Fruit fly (Drosophila melanogaster) whole organism, embryonic: ENCODE data around the gene stnB.
A peak's percentile ranks its signal among the peaks of the same experiment; 100 is the strongest.

Experiments used
- Ada2b ChIP-seq: fragments of 200-800 bp; sonication (Bioruptor generic); IDR thresholded peaks from 2 replicates; pipeline ENCODE4 v1.3.6; 2022; ENCODE audit warnings: missing biosample characterization, missing genetic modification characterization
- Adf1 ChIP-seq: fragments of 200-800 bp; sonication (Bioruptor generic); IDR thresholded peaks from 2 replicates; pipeline ENCODE4 v1.3.6; 2022; ENCODE audit warnings: missing biosample characterization, missing genetic modification characterization
- Atf3 ChIP-seq: fragments of 200-800 bp; sonication (Bioruptor generic); optimal IDR thresholded peaks from 3 replicates; lab custom pipeline; 2016; ENCODE audit warnings: missing biosample characterization, missing genetic modification characterization
- B-H1 ChIP-seq: fragments of 200-800 bp; sonication (Bioruptor generic); IDR thresholded peaks from 3 replicates; pipeline ENCODE4 v1.3.6; 2022; ENCODE audit warnings: missing biosample characterization, missing genetic modification characterization
- Bdp1 ChIP-seq: fragments of 200-800 bp; sonication (Bioruptor generic); optimal IDR thresholded peaks from 3 replicates; lab custom pipeline; 2016; ENCODE audit warnings: missing biosample characterization, missing genetic modification characterization
- Bgb ChIP-seq: fragments of 200-800 bp; sonication (Bioruptor generic); IDR thresholded peaks from 2 replicates; pipeline ENCODE4 v1.3.6; 2022; ENCODE audit warnings: missing biosample characterization, missing genetic modification characterization; ENCODE audit not compliant: partially characterized antibody
- C15 ChIP-seq: fragments of 200-800 bp; sonication (Bioruptor generic); IDR thresholded peaks from 3 replicates; pipeline ENCODE4 v1.3.6; 2022; ENCODE audit warnings: missing biosample characterization, missing genetic modification characterization
- CG10431 ChIP-seq: fragments of 200-800 bp; sonication (Bioruptor generic); optimal IDR thresholded peaks from 3 replicates; lab custom pipeline; 2018; ENCODE audit warnings: missing biosample characterization, mild to moderate bottlenecking, missing genetic modification characterization
- CG1233 ChIP-seq: fragments of 200-800 bp; sonication (Bioruptor generic); optimal IDR thresholded peaks from 4 replicates; lab custom pipeline; 2018; ENCODE audit warnings: missing biosample characterization, mild to moderate bottlenecking, missing genetic modification characterization
- CG14667 ChIP-seq: fragments of 200-800 bp; sonication (Bioruptor generic); IDR thresholded peaks from 2 replicates; pipeline ENCODE4 v1.3.6; 2022; ENCODE audit warnings: missing biosample characterization, missing genetic modification characterization
- CG17612 ChIP-seq: fragments of 200-800 bp; sonication (Bioruptor generic); IDR thresholded peaks from 2 replicates; pipeline ENCODE4 v1.3.6; 2022; ENCODE audit warnings: missing biosample characterization, missing genetic modification characterization
- CG2875 ChIP-seq: fragments of 200-800 bp; sonication (Bioruptor generic); optimal IDR thresholded peaks from 2 replicates; lab custom pipeline; 2017; ENCODE audit warnings: missing biosample characterization, mild to moderate bottlenecking, missing genetic modification characterization, missing genetic modification reagents
- CG2889 ChIP-seq: fragments of 200-800 bp; sonication (Bioruptor generic); IDR thresholded peaks from 3 replicates; pipeline ENCODE4 v1.3.6; 2022; ENCODE audit warnings: missing biosample characterization, missing genetic modification characterization
- CG31224 ChIP-seq: fragments of 200-800 bp; sonication (Bioruptor generic); IDR thresholded peaks from 2 replicates; pipeline ENCODE4 v1.3.6; 2022; ENCODE audit warnings: missing biosample characterization, missing genetic modification characterization
- CG34376 ChIP-seq: fragments of 200-800 bp; sonication (Bioruptor generic); optimal IDR thresholded peaks from 2 replicates; lab custom pipeline; 2018; ENCODE audit warnings: missing biosample characterization, mild to moderate bottlenecking, missing genetic modification characterization
- CG3847 ChIP-seq: fragments of 200-800 bp; sonication (Bioruptor generic); IDR thresholded peaks from 2 replicates; pipeline ENCODE4 v1.3.6; 2022; ENCODE audit warnings: missing biosample characterization, missing genetic modification characterization
- CG4360 ChIP-seq: fragments of 200-800 bp; sonication (Bioruptor generic); IDR thresholded peaks from 2 replicates; pipeline ENCODE4 v1.3.6; 2022; ENCODE audit warnings: missing biosample characterization, missing genetic modification characterization
- CG5245 ChIP-seq: fragments of 200-800 bp; sonication (Bioruptor generic); optimal IDR thresholded peaks from 3 replicates; lab custom pipeline; 2016; ENCODE audit warnings: missing biosample characterization, missing genetic modification characterization
- CG6175 ChIP-seq: fragments of 200-800 bp; sonication (Bioruptor generic); IDR thresholded peaks from 3 replicates; pipeline ENCODE4 v1.3.6; 2022; ENCODE audit warnings: missing biosample characterization, missing genetic modification characterization
- CG7987 ChIP-seq: fragments of 200-800 bp; sonication (Bioruptor generic); optimal IDR thresholded peaks from 2 replicates; lab custom pipeline; 2018; ENCODE audit warnings: missing biosample characterization, mild to moderate bottlenecking, missing genetic modification characterization, moderate library complexity
- CG8089 ChIP-seq: fragments of 200-800 bp; sonication (Bioruptor generic); optimal IDR thresholded peaks from 3 replicates; lab custom pipeline; 2016; ENCODE audit warnings: missing biosample characterization, missing genetic modification characterization
- CG9727 ChIP-seq: fragments of 200-800 bp; sonication (Bioruptor generic); optimal IDR thresholded peaks from 3 replicates; lab custom pipeline; 2017; ENCODE audit warnings: missing biosample characterization, mild to moderate bottlenecking, missing genetic modification characterization
- CTCF ChIP-seq: fragments of 200-800 bp; sonication (Bioruptor generic); optimal IDR thresholded peaks from 2 replicates; lab custom pipeline; 2017; ENCODE audit warnings: missing biosample characterization, mild to moderate bottlenecking, missing genetic modification characterization, moderate library complexity
- Deaf1 ChIP-seq: fragments of 200-800 bp; optimal IDR thresholded peaks from 3 replicates; lab custom pipeline; 2019; ENCODE audit warnings: missing biosample characterization, mild to moderate bottlenecking, missing genetic modification characterization, moderate library complexity
- E2f2 ChIP-seq: fragments of 200-800 bp; sonication (Bioruptor generic); IDR thresholded peaks from 2 replicates; pipeline ENCODE4 v1.3.6; 2022; ENCODE audit warnings: missing biosample characterization, missing genetic modification characterization
- Eip74EF ChIP-seq, 2 experiments: fragments of 200-800 bp in 1 of 2; fragments of >200 bp in 1 of 2; sonication (Bioruptor generic) in 1 of 2; optimal IDR thresholded peaks; 2 replicates each; lab custom pipeline; 2017 to 2019; ENCODE audit warnings: missing biosample characterization in 2 of 2, missing genetic modification characterization in 2 of 2, mild to moderate bottlenecking in 1 of 2, moderate library complexity in 1 of 2
- Elba2 ChIP-seq: fragments of 200-800 bp; sonication (Bioruptor generic); optimal IDR thresholded peaks from 3 replicates; lab custom pipeline; 2016; ENCODE audit warnings: missing biosample characterization, missing genetic modification characterization
- Fer1 ChIP-seq: fragments of 200-800 bp; sonication (Bioruptor generic); optimal IDR thresholded peaks from 2 replicates; lab custom pipeline; 2017; ENCODE audit warnings: missing biosample characterization, mild to moderate bottlenecking, missing genetic modification characterization
- GATAe ChIP-seq: fragments of 200-800 bp; sonication (Bioruptor generic); conservative IDR thresholded peaks from 2 replicates; pipeline ENCODE4 v1.3.6; 2022; ENCODE audit warnings: missing biosample characterization, missing genetic modification characterization
- Hr78 ChIP-seq, 2 experiments: fragments of 200-800 bp in 1 of 2; fragments of >200 bp in 1 of 2; sonication (Bioruptor generic) in 1 of 2; optimal IDR thresholded peaks; 2 replicates each; lab custom pipeline; 2017 to 2019; ENCODE audit warnings: missing biosample characterization in 2 of 2, missing genetic modification characterization in 2 of 2, mild to moderate bottlenecking in 1 of 2, moderate library complexity in 1 of 2
- Max ChIP-seq: fragments of 200-800 bp; sonication (Bioruptor generic); optimal IDR thresholded peaks from 2 replicates; lab custom pipeline; 2016; ENCODE audit warnings: missing biosample characterization, mild to moderate bottlenecking, missing genetic modification characterization
- Myb ChIP-seq: fragments of 200-800 bp; sonication (Bioruptor generic); optimal IDR thresholded peaks from 2 replicates; lab custom pipeline; 2016; ENCODE audit warnings: missing biosample characterization, missing genetic modification characterization
- Nf-YA ChIP-seq: fragments of 200-800 bp; sonication (Bioruptor generic); IDR thresholded peaks from 2 replicates; pipeline ENCODE4 v1.3.6; 2022; ENCODE audit warnings: missing biosample characterization, missing genetic modification characterization
- NfI ChIP-seq: fragments of 200-800 bp; sonication (Bioruptor generic); optimal IDR thresholded peaks from 3 replicates; lab custom pipeline; 2018; ENCODE audit warnings: missing biosample characterization, mild to moderate bottlenecking, missing genetic modification characterization, moderate library complexity
- Spps ChIP-seq: fragments of 200-800 bp; sonication (Bioruptor generic); optimal IDR thresholded peaks from 2 replicates; lab custom pipeline; 2018; ENCODE audit warnings: missing biosample characterization, mild to moderate bottlenecking, missing genetic modification characterization
- Trl ChIP-seq, 3 experiments: fragments of >200 bp in 2 of 3; fragments of 200-800 bp in 1 of 3; sonication (Bioruptor generic) in 1 of 3; optimal IDR thresholded peaks; 2 replicates in 1 of 3; 3 replicates in 2 of 3; lab custom pipeline; 2016 to 2017; ENCODE audit warnings: missing biosample characterization in 1 of 3, missing genetic modification characterization in 1 of 3
- Usf ChIP-seq: fragments of 200-800 bp; sonication (Bioruptor generic); optimal IDR thresholded peaks from 2 replicates; lab custom pipeline; 2017; ENCODE audit warnings: missing genotype, missing biosample characterization, missing genetic modification characterization
- abd-A ChIP-seq: fragments of 200-800 bp; sonication (Bioruptor generic); optimal IDR thresholded peaks from 3 replicates; lab custom pipeline; 2019; ENCODE audit warnings: missing biosample characterization, mild to moderate bottlenecking, missing genetic modification characterization, moderate library complexity
- az2 ChIP-seq: fragments of 200-800 bp; sonication (Bioruptor generic); optimal IDR thresholded peaks from 3 replicates; lab custom pipeline; 2016; ENCODE audit warnings: missing biosample characterization, missing genetic modification characterization
- cad ChIP-seq: fragments of >200 bp; optimal IDR thresholded peaks from 2 replicates; lab custom pipeline; 2017; ENCODE audit warnings: missing biosample characterization, missing genetic modification characterization
- exex ChIP-seq: fragments of 200-800 bp; sonication (Bioruptor generic); optimal IDR thresholded peaks from 4 replicates; lab custom pipeline; 2018; ENCODE audit warnings: missing biosample characterization, mild to moderate bottlenecking, missing genetic modification characterization, moderate library complexity
- fd3F ChIP-seq: fragments of 200-800 bp; sonication (Bioruptor generic); optimal IDR thresholded peaks from 2 replicates; lab custom pipeline; 2018; ENCODE audit warnings: missing biosample characterization, mild to moderate bottlenecking, missing genetic modification characterization, moderate library complexity
- gcm2 ChIP-seq: fragments of 200-800 bp; sonication (Bioruptor generic); optimal IDR thresholded peaks from 2 replicates; lab custom pipeline; 2016; ENCODE audit warnings: missing biosample characterization, missing genetic modification characterization
- jumu ChIP-seq: fragments of 200-800 bp; sonication (Bioruptor generic); optimal IDR thresholded peaks from 3 replicates; lab custom pipeline; 2016; ENCODE audit warnings: missing biosample characterization, missing genetic modification characterization
- ken ChIP-seq: fragments of 200-800 bp; sonication (Bioruptor generic); IDR thresholded peaks from 3 replicates; pipeline ENCODE4 v1.3.6; 2022; ENCODE audit warnings: missing biosample characterization, missing genetic modification characterization
- nmo ChIP-seq: fragments of 200-800 bp; sonication (Bioruptor generic); optimal IDR thresholded peaks from 2 replicates; lab custom pipeline; 2018; ENCODE audit warnings: missing biosample characterization, mild to moderate bottlenecking, missing genetic modification characterization, moderate library complexity
- sens ChIP-seq: fragments of 200-800 bp; sonication (Bioruptor generic); peaks from one replicate; lab custom pipeline; 2016; ENCODE audit warnings: missing biosample characterization, missing genetic modification characterization
- slou ChIP-seq: fragments of 200-800 bp; sonication (Bioruptor generic); optimal IDR thresholded peaks from 3 replicates; lab custom pipeline; 2016; ENCODE audit warnings: missing biosample characterization, missing genetic modification characterization
- ssp ChIP-seq: fragments of 200-800 bp; sonication (Bioruptor generic); IDR thresholded peaks from 2 replicates; pipeline ENCODE4 v1.3.6; 2022; ENCODE audit warnings: missing biosample characterization, missing genetic modification characterization
- sug ChIP-seq: fragments of 200-800 bp; optimal IDR thresholded peaks from 2 replicates; lab custom pipeline; 2019; ENCODE audit warnings: missing biosample characterization, mild to moderate bottlenecking, missing genetic modification characterization, moderate library complexity
- unpg ChIP-seq: fragments of 200-800 bp; sonication (Bioruptor generic); optimal IDR thresholded peaks from 3 replicates; lab custom pipeline; 2018; ENCODE audit warnings: missing biosample characterization, mild to moderate bottlenecking, missing genetic modification characterization, moderate library complexity
- usp ChIP-seq: fragments of >200 bp; optimal IDR thresholded peaks from 2 replicates; lab custom pipeline; 2017; ENCODE audit warnings: missing biosample characterization, missing genetic modification characterization
- vnd ChIP-seq: fragments of 200-800 bp; sonication (Bioruptor generic); IDR thresholded peaks from 3 replicates; pipeline ENCODE4 v1.3.6; 2022; ENCODE audit warnings: missing biosample characterization, missing genetic modification characterization; ENCODE audit not compliant: partially characterized antibody

Gene stnB

dm6 chrX:23013208-23013607 is 8.8 kb upstream of the stnB start, which contains the start of the genes Rab21 and Coa7 (continued):
- TF ChIP-seq Adf1 (GFP tag; lab: Robert Waterston, UW), result peak; percentile 28; the same call in 1 of the 2 replicates
- no peak for TF ChIP-seq CG17612 (GFP tag; lab: Robert Waterston, UW)
- no peak for TF ChIP-seq CG6175 (GFP tag; lab: Robert Waterston, UW)
- no peak for TF ChIP-seq CG10431 (GFP tag; lab: Kevin White, UChicago)
- no peak for TF ChIP-seq slou
- TF ChIP-seq nmo (GFP tag; lab: Kevin White, UChicago), result peak; percentile 63
- no peak for TF ChIP-seq CG2889 (GFP tag; lab: Robert Waterston, UW)
- no peak for TF ChIP-seq C15 (GFP tag; lab: Robert Waterston, UW)
- no peak for TF ChIP-seq CG9727
- peak; percentile 84 for TF ChIP-seq sens (GFP tag; lab: Kevin White, UChicago)
- no peak for TF ChIP-seq Spps (tag; lab: Kevin White, UChicago)
- TF ChIP-seq CG8089 (GFP tag; lab: Kevin White, UChicago), result no peak
- no peak for TF ChIP-seq ken (GFP tag; lab: Robert Waterston, UW)
- TF ChIP-seq cad (GFP tag; lab: Kevin White, UChicago), result no peak
- no peak for TF ChIP-seq Ada2b (GFP tag; lab: Robert Waterston, UW)
- TF ChIP-seq Bdp1 (GFP tag; lab: Kevin White, UChicago), result no peak
- TF ChIP-seq az2 (GFP tag; lab: Kevin White, UChicago), result no peak
- no peak for TF ChIP-seq Trl (optimal IDR thresholded peaks at IDR 0.05; lab: Kevin White, UChicago)
- no peak for TF ChIP-seq Trl (GFP tag; optimal IDR thresholded peaks at IDR 0.05; lab: Kevin White, UChicago)
- no peak for TF ChIP-seq abd-A (tag; lab: Kevin White, UChicago)
- no peak for TF ChIP-seq Hr78 (GFP tag; optimal IDR thresholded peaks at IDR 0.05; lab: Kevin White, UChicago)
- TF ChIP-seq E2f2 (GFP tag; lab: Robert Waterston, UW), result no peak; the same call in 1 of the 2 replicates
- TF ChIP-seq Deaf1 (tag; lab: Kevin White, UChicago), result no peak
- TF ChIP-seq ssp (GFP tag; lab: Robert Waterston, UW), result 0 out of 2 replicates have a peak, but pooled peaks have one; percentile 26
- no peak for TF ChIP-seq Usf
- no peak for TF ChIP-seq B-H1 (GFP tag; lab: Robert Waterston, UW)
- no peak for TF ChIP-seq CG5245 (GFP tag; lab: Kevin White, UChicago)
- TF ChIP-seq CG7987 (GFP tag; lab: Kevin White, UChicago), result no peak
- peak; percentile 54 for TF ChIP-seq Myb (GFP tag; lab: Kevin White, UChicago)
- no peak for TF ChIP-seq fd3F
- no peak for TF ChIP-seq Atf3 (GFP tag; lab: Kevin White, UChicago)
- no peak for TF ChIP-seq usp (GFP tag; lab: Kevin White, UChicago)
- no peak for TF ChIP-seq gcm2 (GFP tag; lab: Kevin White, UChicago)
- TF ChIP-seq Max (GFP tag; lab: Kevin White, UChicago), result no peak
- TF ChIP-seq CG34376 (GFP tag; lab: Kevin White, UChicago), result no peak
- no peak for TF ChIP-seq CG4360
- no peak for TF ChIP-seq Nf-YA (GFP tag; lab: Robert Waterston, UW)

DNA sequence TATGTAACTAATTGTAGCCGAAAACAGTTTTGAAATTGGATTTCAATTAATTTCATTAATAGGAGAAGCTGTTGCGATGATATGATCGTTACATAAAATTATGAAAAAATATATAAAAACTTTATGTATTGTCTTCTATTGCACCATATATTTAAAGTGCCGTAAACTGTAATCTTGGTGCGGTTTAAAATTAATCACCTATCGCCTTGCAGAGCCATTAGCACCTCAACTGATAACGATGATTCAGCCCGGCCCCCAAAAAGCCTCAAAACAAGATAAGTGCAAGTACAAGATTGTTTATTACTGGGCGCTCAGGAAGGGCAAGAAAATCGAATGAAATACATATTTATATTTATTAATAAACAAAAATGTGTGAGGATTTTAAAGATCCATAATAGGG is 7.4 kb upstream of the stnB start:
- TF ChIP-seq CG3847 (GFP tag; lab: Robert Waterston, UW) (no peak), NfI (GFP tag; lab: Kevin White, UChicago) (no peak), jumu (GFP tag; lab: Kevin White, UChicago) (no peak), CG14667 (GFP tag; lab: Robert Waterston, UW) (no peak), exex (peak; percentile 83), GATAe (GFP tag; lab: Robert Waterston, UW) (peak; percentile 19; the same call in 1 of the 2 replicates), Eip74EF (GFP tag; optimal IDR thresholded peaks at IDR 0.05; lab: Kevin White, UChicago) (no peak), CG1233 (no peak), vnd (GFP tag; lab: Robert Waterston, UW) (no peak), Fer1 (GFP tag; lab: Kevin White, UChicago) (no peak), CTCF (GFP tag; lab: Kevin White, UChicago) (no peak), CG2875 (no peak), unpg (no peak), Bgb (GFP tag; lab: Robert Waterston, UW) (no peak), Elba2 (GFP tag; lab: Kevin White, UChicago) (no peak), CG31224 (GFP tag; lab: Robert Waterston, UW) (peak; percentile 88), sug (tag; lab: Kevin White, UChicago) (peak; percentile 20)
